Worm (Caenorhabditis elegans) whole organism, L1 larva: ENCODE results near the gene hpo-10.

ENCODE experiments used
- C04F5.9 ChIP-seq: sonication (generic microtip); optimal IDR thresholded peaks from 2 replicates; lab custom pipeline; 2016; ENCODE audit warnings: missing genetic modification characterization, missing compliant biosample characterization
- F16B12.6 ChIP-seq: fragments of 150-350 bp; optimal IDR thresholded peaks from 2 replicates; lab custom pipeline; 2014; ENCODE audit warnings: missing biosample characterization, missing genetic modification characterization
- aha-1 ChIP-seq: fragments of 150-350 bp; optimal IDR thresholded peaks from 2 replicates; lab custom pipeline; 2014; ENCODE audit warnings: missing biosample characterization, missing genetic modification characterization
- ama-1 ChIP-seq: fragments of 150-350 bp; optimal IDR thresholded peaks from 2 replicates; lab custom pipeline; 2014
- blmp-1 ChIP-seq: fragments of 150-350 bp; optimal IDR thresholded peaks from 2 replicates; lab custom pipeline; 2014; ENCODE audit warnings: missing biosample characterization, missing genetic modification characterization
- ceh-82 ChIP-seq, 3 experiments: fragments of 150-350 bp in 1 of 3; sonication (generic microtip) in 2 of 3; optimal IDR thresholded peaks; 2 replicates each; lab custom pipeline; 2014 to 2017; ENCODE audit warnings: missing biosample characterization in 3 of 3, missing genetic modification characterization in 3 of 3
- dpl-1 ChIP-seq, 3 experiments: fragments of 150-350 bp in 2 of 3; sonication (generic microtip) in 1 of 3; optimal IDR thresholded peaks; 2 replicates each; lab custom pipeline; 2014 to 2017; ENCODE audit warnings: missing biosample characterization in 3 of 3, missing genetic modification characterization in 3 of 3, missing genetic modification reagents in 3 of 3
- efl-1 ChIP-seq, 4 experiments: fragments of 150-350 bp; optimal IDR thresholded peaks in 3 of 4; peaks in 1 of 4; 1 replicate in 1 of 4; 2 replicates in 3 of 4; lab custom pipeline; 2014; ENCODE audit warnings: missing biosample characterization in 2 of 4, missing genetic modification characterization in 2 of 4, missing genetic modification reagents in 2 of 4
- efl-3 ChIP-seq: fragments of 200-800 bp; sonication (Bioruptor generic); optimal IDR thresholded peaks from 2 replicates; lab custom pipeline; 2018; ENCODE audit warnings: mild to moderate bottlenecking, missing genetic modification characterization, missing compliant biosample characterization
- egl-27 ChIP-seq, 2 experiments: fragments of 150-350 bp in 1 of 2; sonication (generic microtip); optimal IDR thresholded peaks; 3 replicates each; lab custom pipeline; 2017 to 2018; ENCODE audit warnings: missing biosample characterization in 2 of 2, missing genetic modification characterization in 2 of 2, missing genetic modification reagents in 2 of 2
- fkh-10 ChIP-seq: sonication (generic microtip); optimal IDR thresholded peaks from 2 replicates; lab custom pipeline; 2017; ENCODE audit warnings: missing biosample characterization, missing genetic modification reagents, missing genetic modification characterization
- fkh-4 ChIP-seq: sonication (generic microtip); optimal IDR thresholded peaks from 2 replicates; lab custom pipeline; 2016; ENCODE audit warnings: missing compliant biosample characterization, missing genetic modification characterization, borderline replicate concordance
- fos-1 ChIP-seq: fragments of 150-350 bp; optimal IDR thresholded peaks from 2 replicates; lab custom pipeline; 2014; ENCODE audit warnings: missing biosample characterization, missing genetic modification characterization
- hlh-17 ChIP-seq: fragments of 200-800 bp; sonication (Bioruptor generic); optimal IDR thresholded peaks from 2 replicates; lab custom pipeline; 2018; ENCODE audit warnings: missing genetic modification characterization, mild to moderate bottlenecking, missing compliant biosample characterization, moderate library complexity, borderline replicate concordance
- hlh-4 ChIP-seq: sonication (generic microtip); optimal IDR thresholded peaks from 2 replicates; lab custom pipeline; 2016; ENCODE audit warnings: mild to moderate bottlenecking, missing genetic modification characterization, missing compliant biosample characterization
- lin-14 ChIP-seq: fragments of 200-800 bp; sonication (Bioruptor generic); optimal IDR thresholded peaks from 2 replicates; lab custom pipeline; 2018; ENCODE audit warnings: mild to moderate bottlenecking, missing genetic modification characterization, moderate library complexity, missing compliant biosample characterization
- lin-15B ChIP-seq: fragments of 150-350 bp; sonication (generic microtip); optimal IDR thresholded peaks from 3 replicates; lab custom pipeline; 2014; ENCODE audit warnings: missing biosample characterization, missing genetic modification characterization
- lin-35 ChIP-seq, 2 experiments: fragments of 150-350 bp; optimal IDR thresholded peaks; 2 replicates each; lab custom pipeline; 2014; ENCODE audit warnings: missing biosample characterization in 2 of 2, missing genetic modification characterization in 2 of 2, missing genetic modification reagents in 2 of 2
- lin-39 ChIP-seq: fragments of 150-350 bp; optimal IDR thresholded peaks from 2 replicates; lab custom pipeline; 2014; ENCODE audit warnings: missing biosample characterization, missing genetic modification reagents, missing genetic modification characterization
- lsy-2 ChIP-seq, 2 experiments: fragments of 150-350 bp; optimal IDR thresholded peaks; 2 replicates each; lab custom pipeline; 2014; ENCODE audit warnings: missing biosample characterization in 2 of 2, missing genetic modification characterization in 2 of 2
- mdl-1 ChIP-seq, 2 experiments: fragments of 150-350 bp; optimal IDR thresholded peaks; 2 replicates each; lab custom pipeline; 2014 to 2017; ENCODE audit warnings: missing biosample characterization in 2 of 2, missing genetic modification characterization in 2 of 2, inconsistent platforms in 1 of 2
- mef-2 ChIP-seq: fragments of 150-350 bp; optimal IDR thresholded peaks from 2 replicates; lab custom pipeline; 2014; ENCODE audit warnings: missing biosample characterization, missing genetic modification characterization
- nhr-12 ChIP-seq: sonication (generic microtip); optimal IDR thresholded peaks from 2 replicates; lab custom pipeline; 2017; ENCODE audit warnings: missing biosample characterization, missing genetic modification characterization
- nhr-237 ChIP-seq: fragments of 150-350 bp; optimal IDR thresholded peaks from 2 replicates; lab custom pipeline; 2014; ENCODE audit warnings: missing biosample characterization, missing genetic modification characterization
- nhr-47 ChIP-seq: sonication (generic microtip); optimal IDR thresholded peaks from 2 replicates; lab custom pipeline; 2016; ENCODE audit warnings: mild to moderate bottlenecking, missing genetic modification characterization, moderate library complexity, missing compliant biosample characterization
- nhr-71 ChIP-seq: sonication (generic microtip); optimal IDR thresholded peaks from 2 replicates; lab custom pipeline; 2016; ENCODE audit warnings: mild to moderate bottlenecking, missing genetic modification characterization, moderate library complexity, missing compliant biosample characterization
- nhr-76 ChIP-seq: sonication (generic microtip); optimal IDR thresholded peaks from 2 replicates; lab custom pipeline; 2017; ENCODE audit warnings: missing biosample characterization, missing genetic modification characterization
- nhr-77 ChIP-seq: fragments of 150-350 bp; optimal IDR thresholded peaks from 2 replicates; lab custom pipeline; 2014; ENCODE audit warnings: missing biosample characterization, missing genetic modification characterization
- pag-3 ChIP-seq: sonication (generic microtip); optimal IDR thresholded peaks from 2 replicates; lab custom pipeline; 2017; ENCODE audit warnings: missing genetic modification characterization, mild to moderate bottlenecking, missing compliant biosample characterization, antibody characterized with exemption, borderline replicate concordance; ENCODE audit not compliant: insufficient read depth
- pax-3 ChIP-seq: fragments of 200-800 bp; sonication (Bioruptor generic); optimal IDR thresholded peaks from 2 replicates; lab custom pipeline; 2018; ENCODE audit warnings: mild to moderate bottlenecking, missing genetic modification characterization, moderate library complexity, missing compliant biosample characterization
- pqm-1 ChIP-seq: sonication (generic microtip); optimal IDR thresholded peaks from 3 replicates; lab custom pipeline; 2017; ENCODE audit warnings: missing biosample characterization, missing genetic modification characterization
- rnt-1 ChIP-seq: sonication (generic microtip); optimal IDR thresholded peaks from 2 replicates; lab custom pipeline; 2016; ENCODE audit warnings: mild to moderate bottlenecking, missing genetic modification characterization, moderate library complexity, missing compliant biosample characterization
- snpc-4 ChIP-seq: fragments of 150-350 bp; optimal IDR thresholded peaks from 2 replicates; lab custom pipeline; 2014; ENCODE audit warnings: missing biosample characterization, missing genetic modification characterization
- snu-23 ChIP-seq: sonication (generic microtip); optimal IDR thresholded peaks from 2 replicates; lab custom pipeline; 2016; ENCODE audit warnings: missing genetic modification characterization, missing compliant biosample characterization
- sox-4 ChIP-seq: sonication (generic microtip); optimal IDR thresholded peaks from 2 replicates; lab custom pipeline; 2016; ENCODE audit warnings: missing genetic modification characterization, missing compliant biosample characterization
- swsn-7 ChIP-seq: sonication (generic microtip); optimal IDR thresholded peaks from 2 replicates; lab custom pipeline; 2016; ENCODE audit warnings: missing genetic modification characterization, missing compliant biosample characterization
- unc-130 ChIP-seq: fragments of 150-350 bp; optimal IDR thresholded peaks from 2 replicates; lab custom pipeline; 2017; ENCODE audit warnings: missing biosample characterization, missing genetic modification characterization, inconsistent platforms
- unc-86 ChIP-seq: sonication (generic microtip); optimal IDR thresholded peaks from 2 replicates; lab custom pipeline; 2016; ENCODE audit warnings: missing genetic modification characterization, missing compliant biosample characterization
- zag-1 ChIP-seq: fragments of 150-350 bp; optimal IDR thresholded peaks from 2 replicates; lab custom pipeline; 2014; ENCODE audit warnings: missing biosample characterization, missing genetic modification characterization
- ztf-11 ChIP-seq, 2 experiments: sonication (generic microtip); optimal IDR thresholded peaks; 2 replicates each; lab custom pipeline; 2016 to 2017; ENCODE audit warnings: missing genetic modification characterization in 2 of 2, missing biosample characterization in 1 of 2, missing compliant biosample characterization in 1 of 2

Gene hpo-10

DNA sequence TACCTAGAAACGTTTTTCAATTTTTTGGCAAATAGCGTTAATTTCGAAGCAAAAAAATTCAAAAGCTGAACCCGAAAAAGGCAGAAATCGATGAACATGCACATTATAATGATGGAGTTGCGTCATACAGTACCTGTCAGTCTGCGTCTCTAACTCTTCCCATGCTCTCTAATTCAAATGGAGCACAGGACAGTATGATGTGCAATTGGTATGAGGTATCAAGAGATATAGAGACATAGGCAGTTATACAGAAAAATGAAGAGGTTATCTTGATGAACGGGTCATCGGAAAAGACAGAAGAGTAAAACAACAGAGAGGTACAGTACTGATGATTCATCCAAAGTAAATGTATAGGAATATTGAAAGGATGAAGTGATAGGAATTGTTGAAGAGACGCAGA is 21.4 kb downstream of the hpo-10 start:
- TF ChIP-seq efl-1 (optimal IDR thresholded peaks at IDR 0.05; lab: Kevin White, UChicago) (no peak), efl-1 (GFP tag; optimal IDR thresholded peaks at IDR 0.05 in 1 of 2; lab: Kevin White, UChicago) (peak in 1 of 2 experiments; percentile 87), F16B12.6 (tag; lab: Kevin White, UChicago) (no peak)

DNA sequence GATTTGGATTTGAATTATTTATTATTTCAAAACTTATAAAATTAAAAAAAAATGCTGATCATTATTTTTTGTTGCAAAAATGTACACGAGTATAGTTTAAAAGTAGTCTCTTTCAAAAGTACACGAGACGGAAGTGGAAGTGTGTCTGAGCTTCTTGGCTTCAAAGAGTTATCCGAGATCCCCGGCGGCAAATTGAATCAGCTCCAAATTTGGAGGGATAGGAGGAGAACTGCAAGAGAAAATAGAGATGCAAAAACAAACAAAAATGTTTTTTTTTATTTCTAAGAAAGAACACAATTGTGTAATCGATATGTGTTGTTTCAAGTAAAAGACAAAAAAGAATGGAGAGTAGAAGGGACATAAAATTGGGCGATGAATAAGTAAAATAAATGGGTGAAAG is 23.3 kb downstream of the hpo-10 start:
- TF ChIP-seq lin-14 (GFP tag; lab: Kevin White, UChicago), result peak; percentile 54
- TF ChIP-seq hlh-17 (GFP tag; lab: Kevin White, UChicago), result no peak

DNA sequence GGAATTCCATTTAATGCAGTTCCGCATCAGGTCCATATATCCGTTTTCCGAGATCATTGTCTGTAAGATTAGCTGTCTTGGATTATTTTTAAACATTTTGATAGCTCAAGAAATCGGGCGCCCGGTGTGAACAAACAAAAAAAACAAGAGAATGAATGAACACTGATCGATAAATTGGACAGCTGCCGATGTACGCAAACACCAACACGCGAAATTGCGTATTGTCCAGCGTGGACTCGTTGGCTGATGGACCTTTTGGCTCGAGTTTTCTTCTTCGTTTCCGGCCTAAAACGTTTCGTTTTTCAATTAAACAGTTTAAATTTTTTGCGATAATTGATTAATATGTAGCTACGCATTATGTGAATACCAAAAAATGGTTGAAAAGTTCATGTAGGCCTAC is 26.8 kb downstream of the hpo-10 start, which contains the start of gene dpff-1:
Gene dpff-1 (minus strand): TSS at position 288 of the 400 bp plus-strand sequence.
- TF ChIP-seq nhr-77, result no peak
- TF ChIP-seq aha-1, result no peak
- no peak for TF ChIP-seq nhr-237
- TF ChIP-seq dpl-1 (GFP tag; optimal IDR thresholded peaks at IDR 0.05; lab: Kevin White, UChicago), result peak; percentile 25 to 52 (median 37)
- TF ChIP-seq ama-1 (lab: Kevin White, UChicago), result no peak
- TF ChIP-seq efl-1 (optimal IDR thresholded peaks at IDR 0.05; lab: Kevin White, UChicago), result peak; percentile 42 to 47
- TF ChIP-seq efl-1 (GFP tag; optimal IDR thresholded peaks at IDR 0.05 in 1 of 2; lab: Kevin White, UChicago), result peak; percentile 31 to 93
- TF ChIP-seq swsn-7 (tag; lab: Kevin White, UChicago), result no peak
- TF ChIP-seq nhr-76 (tag; lab: Kevin White, UChicago), result no peak
- peak; percentile 50 for TF ChIP-seq rnt-1 (tag; lab: Kevin White, UChicago)
- peak; percentile 35 for TF ChIP-seq snu-23 (GFP tag; lab: Kevin White, UChicago)
- TF ChIP-seq lin-35 (GFP tag; optimal IDR thresholded peaks at IDR 0.05; lab: Kevin White, UChicago), result peak; percentile 36 to 54
- no peak for TF ChIP-seq zag-1 (tag; lab: Kevin White, UChicago)
- TF ChIP-seq mef-2 (tag; lab: Kevin White, UChicago), result no peak
- no peak for TF ChIP-seq fkh-10 (GFP tag; lab: Kevin White, UChicago)
- TF ChIP-seq nhr-47, result peak; percentile 7
- no peak for TF ChIP-seq snpc-4 (tag; lab: Kevin White, UChicago)
- TF ChIP-seq ceh-82 (tag; optimal IDR thresholded peaks at IDR 0.05; lab: Kevin White, UChicago), result no peak
- TF ChIP-seq hlh-17 (GFP tag; lab: Kevin White, UChicago), result no peak
- no peak for TF ChIP-seq efl-3 (GFP tag; lab: Kevin White, UChicago)
- no peak for TF ChIP-seq pqm-1 (tag; lab: Kevin White, UChicago)
- TF ChIP-seq sox-4 (tag; lab: Kevin White, UChicago), result no peak
- no peak for TF ChIP-seq C04F5.9
- peak; percentile 22 to 42 for TF ChIP-seq lsy-2 (tag; optimal IDR thresholded peaks at IDR 0.05; lab: Kevin White, UChicago)
- TF ChIP-seq mdl-1 (tag; optimal IDR thresholded peaks at IDR 0.05; lab: Kevin White, UChicago), result no peak
- no peak for TF ChIP-seq unc-86 (tag; lab: Kevin White, UChicago)
- TF ChIP-seq lin-14 (GFP tag; lab: Kevin White, UChicago), result peak; percentile 43
- TF ChIP-seq blmp-1 (tag; lab: Kevin White, UChicago), result no peak
- no peak for TF ChIP-seq hlh-4 (tag; lab: Kevin White, UChicago)
- TF ChIP-seq fkh-4 (tag; lab: Kevin White, UChicago), result no peak
- no peak for TF ChIP-seq ztf-11 (tag; optimal IDR thresholded peaks at IDR 0.05; lab: Kevin White, UChicago)
- peak; percentile 89 for TF ChIP-seq F16B12.6 (tag; lab: Kevin White, UChicago)
- no peak for TF ChIP-seq egl-27 (tag; optimal IDR thresholded peaks at IDR 0.05; lab: Kevin White, UChicago)
- no peak for TF ChIP-seq fos-1 (tag; lab: Kevin White, UChicago)
- no peak for TF ChIP-seq nhr-12
- no peak for TF ChIP-seq lin-15B (tag; lab: Kevin White, UChicago)
- TF ChIP-seq pag-3 (tag; lab: Kevin White, UChicago), result no peak
- peak; percentile 11 for TF ChIP-seq unc-130 (tag; lab: Kevin White, UChicago)
- TF ChIP-seq pax-3 (tag; lab: Kevin White, UChicago), result no peak
- TF ChIP-seq nhr-71 (tag; lab: Kevin White, UChicago), result peak; percentile 38
- TF ChIP-seq lin-39, result no peak
